Fruit fly (Drosophila melanogaster) whole organism, embryonic: ENCODE measurements around the gene CG8563.
A peak's percentile ranks its signal among the peaks of the same experiment; 100 is the strongest.

ENCODE experiments used
- Adf1 ChIP-seq: fragments of 200-800 bp; sonication (Bioruptor generic); IDR thresholded peaks from 2 replicates; pipeline ENCODE4 v1.3.6; 2022; ENCODE audit warnings: missing biosample characterization, missing genetic modification characterization
- CG10209 ChIP-seq: fragments of 200-800 bp; sonication (Bioruptor generic); optimal IDR thresholded peaks from 3 replicates; lab custom pipeline; 2017; ENCODE audit warnings: missing biosample characterization, mild to moderate bottlenecking, missing genetic modification characterization, missing genetic modification reagents
- CG10274 ChIP-seq: fragments of 200-800 bp; sonication (Bioruptor generic); optimal IDR thresholded peaks from 3 replicates; lab custom pipeline; 2017; ENCODE audit warnings: missing biosample characterization, mild to moderate bottlenecking, missing genetic modification characterization
- CG10462 ChIP-seq: fragments of 200-800 bp; sonication (Bioruptor generic); optimal IDR thresholded peaks from 2 replicates; lab custom pipeline; 2016; ENCODE audit warnings: missing biosample characterization, missing genetic modification characterization
- CG10959 ChIP-seq: fragments of 200-800 bp; sonication (Bioruptor generic); IDR thresholded peaks from 2 replicates; pipeline ENCODE4 v1.3.6; 2022; ENCODE audit warnings: missing biosample characterization, missing genetic modification characterization
- CG11504 ChIP-seq: fragments of 200-800 bp; sonication (Bioruptor generic); optimal IDR thresholded peaks from 3 replicates; lab custom pipeline; 2019; ENCODE audit warnings: missing biosample characterization, mild to moderate bottlenecking, missing genetic modification characterization, moderate library complexity
- CG12219 ChIP-seq: fragments of 200-800 bp; sonication (Bioruptor generic); optimal IDR thresholded peaks from 3 replicates; lab custom pipeline; 2018; ENCODE audit warnings: missing biosample characterization, mild to moderate bottlenecking, missing genetic modification characterization
- CG14667 ChIP-seq: fragments of 200-800 bp; sonication (Bioruptor generic); IDR thresholded peaks from 2 replicates; pipeline ENCODE4 v1.3.6; 2022; ENCODE audit warnings: missing biosample characterization, missing genetic modification characterization
- CG1529 ChIP-seq: fragments of 200-800 bp; sonication (Bioruptor generic); optimal IDR thresholded peaks from 3 replicates; lab custom pipeline; 2018; ENCODE audit warnings: missing biosample characterization, missing genetic modification characterization
- CG15514 ChIP-seq: fragments of 200-800 bp; sonication (Bioruptor generic); optimal IDR thresholded peaks from 3 replicates; lab custom pipeline; 2017; ENCODE audit warnings: missing biosample characterization, missing genetic modification characterization, mild to moderate bottlenecking, moderate library complexity, missing genetic modification reagents
- CG17361 ChIP-seq: fragments of 200-800 bp; sonication (Bioruptor generic); IDR thresholded peaks from 3 replicates; pipeline ENCODE4 v1.3.6; 2022; ENCODE audit warnings: missing biosample characterization, missing genetic modification characterization
- CG3995 ChIP-seq: fragments of 200-800 bp; sonication (Bioruptor generic); optimal IDR thresholded peaks from 3 replicates; lab custom pipeline; 2016; ENCODE audit warnings: missing biosample characterization, missing genetic modification characterization
- CG4404 ChIP-seq: fragments of 200-800 bp; sonication (Bioruptor generic); IDR thresholded peaks from 2 replicates; pipeline ENCODE4 v1.3.6; 2022; ENCODE audit warnings: missing biosample characterization, missing genetic modification characterization
- CG4424 ChIP-seq: fragments of 200-800 bp; sonication (Bioruptor generic); optimal IDR thresholded peaks from 3 replicates; lab custom pipeline; 2016; ENCODE audit warnings: missing biosample characterization, missing genetic modification characterization
- CG4820 ChIP-seq: fragments of 200-800 bp; sonication (Bioruptor generic); optimal IDR thresholded peaks from 3 replicates; lab custom pipeline; 2016; ENCODE audit warnings: missing biosample characterization, missing genetic modification characterization
- CG6272 ChIP-seq: fragments of 200-800 bp; sonication (Bioruptor generic); IDR thresholded peaks from 2 replicates; pipeline ENCODE4 v1.3.6; 2022; ENCODE audit warnings: missing biosample characterization, missing genetic modification characterization
- CG7372 ChIP-seq: fragments of 200-800 bp; sonication (Bioruptor generic); IDR thresholded peaks from 2 replicates; pipeline ENCODE4 v1.3.6; 2022; ENCODE audit warnings: missing biosample characterization, missing genetic modification characterization
- CG7987 ChIP-seq: fragments of 200-800 bp; sonication (Bioruptor generic); optimal IDR thresholded peaks from 2 replicates; lab custom pipeline; 2018; ENCODE audit warnings: missing biosample characterization, mild to moderate bottlenecking, missing genetic modification characterization, moderate library complexity
- CG8359 ChIP-seq: fragments of 200-800 bp; sonication (Bioruptor generic); optimal IDR thresholded peaks from 2 replicates; lab custom pipeline; 2017; ENCODE audit warnings: missing biosample characterization, mild to moderate bottlenecking, missing genetic modification characterization, borderline replicate concordance
- CoRest ChIP-seq: fragments of 200-800 bp; sonication (Bioruptor generic); optimal IDR thresholded peaks from 3 replicates; lab custom pipeline; 2018; ENCODE audit warnings: missing biosample characterization, mild to moderate bottlenecking, missing genetic modification characterization, moderate library complexity
- CrebB ChIP-seq: fragments of 200-800 bp; sonication (Bioruptor generic); optimal IDR thresholded peaks from 3 replicates; lab custom pipeline; 2018; ENCODE audit warnings: missing biosample characterization, mild to moderate bottlenecking, missing genetic modification characterization
- D19A ChIP-seq: fragments of 200-800 bp; optimal IDR thresholded peaks from 3 replicates; lab custom pipeline; 2019; ENCODE audit warnings: missing biosample characterization, mild to moderate bottlenecking, missing genetic modification characterization, moderate library complexity
- Dp ChIP-seq: fragments of 200-800 bp; sonication (Bioruptor generic); optimal IDR thresholded peaks from 2 replicates; lab custom pipeline; 2018; ENCODE audit warnings: missing biosample characterization, mild to moderate bottlenecking, missing genetic modification characterization, moderate library complexity
- E2f2 ChIP-seq: fragments of 200-800 bp; sonication (Bioruptor generic); IDR thresholded peaks from 2 replicates; pipeline ENCODE4 v1.3.6; 2022; ENCODE audit warnings: missing biosample characterization, missing genetic modification characterization
- HLH3B ChIP-seq: fragments of 200-800 bp; sonication (Bioruptor generic); IDR thresholded peaks from 2 replicates; pipeline ENCODE4 v1.3.6; 2022; ENCODE audit warnings: missing biosample characterization, missing genetic modification characterization
- HLH4C ChIP-seq: fragments of 200-800 bp; sonication (Bioruptor generic); IDR thresholded peaks from 3 replicates; pipeline ENCODE4 v1.3.6; 2022; ENCODE audit warnings: missing biosample characterization, missing genetic modification characterization; ENCODE audit not compliant: partially characterized antibody
- Jarid2 ChIP-seq: fragments of 200-800 bp; sonication (Bioruptor generic); optimal IDR thresholded peaks from 3 replicates; lab custom pipeline; 2017; ENCODE audit warnings: mild to moderate bottlenecking, missing biosample characterization, missing genetic modification reagents, missing genetic modification characterization
- Mad ChIP-seq: fragments of 200-800 bp; sonication (Bioruptor generic); optimal IDR thresholded peaks from 2 replicates; lab custom pipeline; 2016; ENCODE audit warnings: missing biosample characterization, missing genetic modification characterization
- NC2β ChIP-seq: fragments of 200-800 bp; sonication (Bioruptor generic); optimal IDR thresholded peaks from 2 replicates; lab custom pipeline; 2016; ENCODE audit warnings: missing biosample characterization, missing genetic modification characterization
- NFAT ChIP-seq: fragments of 200-800 bp; sonication (Bioruptor generic); IDR thresholded peaks from 2 replicates; pipeline ENCODE4 v1.3.6; 2022; ENCODE audit warnings: missing biosample characterization, missing genetic modification characterization
- TFAM ChIP-seq: fragments of 200-800 bp; sonication (Bioruptor generic); optimal IDR thresholded peaks from 2 replicates; lab custom pipeline; 2017; ENCODE audit warnings: missing biosample characterization, missing genetic modification characterization, inconsistent platforms
- Trl ChIP-seq, 3 experiments: fragments of >200 bp in 2 of 3; fragments of 200-800 bp in 1 of 3; sonication (Bioruptor generic) in 1 of 3; optimal IDR thresholded peaks; 2 replicates in 1 of 3; 3 replicates in 2 of 3; lab custom pipeline; 2016 to 2017; ENCODE audit warnings: missing biosample characterization in 1 of 3, missing genetic modification characterization in 1 of 3
- ato ChIP-seq: fragments of 200-800 bp; sonication (Bioruptor generic); IDR thresholded peaks from 2 replicates; pipeline ENCODE4 v1.3.6; 2022; ENCODE audit warnings: missing biosample characterization, missing genetic modification characterization; ENCODE audit not compliant: partially characterized antibody
- chif ChIP-seq, 2 experiments: fragments of 200-800 bp; sonication (Bioruptor generic); optimal IDR thresholded peaks; 3 replicates each; lab custom pipeline; 2016; ENCODE audit warnings: missing biosample characterization in 2 of 2, missing genetic modification characterization in 2 of 2
- chn ChIP-seq: fragments of 200-800 bp; sonication (Bioruptor generic); optimal IDR thresholded peaks from 2 replicates; lab custom pipeline; 2016; ENCODE audit warnings: missing biosample characterization, missing genetic modification characterization
- crc ChIP-seq: fragments of 200-800 bp; sonication (Bioruptor generic); optimal IDR thresholded peaks from 2 replicates; lab custom pipeline; 2016; ENCODE audit warnings: missing biosample characterization, missing genetic modification characterization
- dm ChIP-seq: fragments of 200-800 bp; sonication (Bioruptor generic); optimal IDR thresholded peaks from 3 replicates; lab custom pipeline; 2016; ENCODE audit warnings: missing biosample characterization, missing genetic modification characterization
- dysf ChIP-seq: fragments of 200-800 bp; sonication (Bioruptor generic); IDR thresholded peaks from 3 replicates; pipeline ENCODE4 v1.3.6; 2022; ENCODE audit warnings: missing biosample characterization, missing genetic modification characterization
- fd96Cb ChIP-seq: fragments of 200-800 bp; sonication (Bioruptor generic); optimal IDR thresholded peaks from 2 replicates; lab custom pipeline; 2018; ENCODE audit warnings: missing biosample characterization, mild to moderate bottlenecking, missing genetic modification characterization, moderate library complexity
- fru ChIP-seq: fragments of >200 bp; optimal IDR thresholded peaks from 2 replicates; lab custom pipeline; 2017
- fu2 ChIP-seq: fragments of 200-800 bp; sonication (Bioruptor generic); optimal IDR thresholded peaks from 2 replicates; lab custom pipeline; 2016; ENCODE audit warnings: missing biosample characterization, missing genetic modification characterization
- jing ChIP-seq: fragments of 200-800 bp; sonication (Bioruptor generic); optimal IDR thresholded peaks from 2 replicates; lab custom pipeline; 2018; ENCODE audit warnings: missing biosample characterization, mild to moderate bottlenecking, missing genetic modification characterization
- jumu ChIP-seq: fragments of 200-800 bp; sonication (Bioruptor generic); optimal IDR thresholded peaks from 3 replicates; lab custom pipeline; 2016; ENCODE audit warnings: missing biosample characterization, missing genetic modification characterization
- klu ChIP-seq: fragments of 200-800 bp; sonication (Bioruptor generic); IDR thresholded peaks from 2 replicates; pipeline ENCODE4 v1.3.6; 2022; ENCODE audit warnings: missing biosample characterization, missing genetic modification characterization
- oc ChIP-seq: fragments of 200-800 bp; sonication (Bioruptor generic); optimal IDR thresholded peaks from 2 replicates; lab custom pipeline; 2018; ENCODE audit warnings: missing biosample characterization, mild to moderate bottlenecking, missing genetic modification characterization, moderate library complexity
- sim ChIP-seq: fragments of 200-800 bp; sonication (Bioruptor generic); IDR thresholded peaks from 2 replicates; pipeline ENCODE4 v1.3.6; 2022; ENCODE audit warnings: missing biosample characterization, missing genetic modification characterization
- tin ChIP-seq: fragments of 200-800 bp; sonication (Bioruptor generic); optimal IDR thresholded peaks from 3 replicates; lab custom pipeline; 2016; ENCODE audit warnings: missing biosample characterization, missing genetic modification characterization
- toy ChIP-seq: fragments of 200-800 bp; sonication (Bioruptor generic); IDR thresholded peaks from 2 replicates; pipeline ENCODE4 v1.3.6; 2022; ENCODE audit warnings: missing biosample characterization, missing genetic modification characterization
- trh ChIP-seq: fragments of 200-800 bp; sonication (Bioruptor generic); optimal IDR thresholded peaks from 2 replicates; lab custom pipeline; 2016; ENCODE audit warnings: missing biosample characterization, missing genetic modification characterization
- twi ChIP-seq: fragments of 200-800 bp; optimal IDR thresholded peaks from 2 replicates; lab custom pipeline; 2019; ENCODE audit warnings: missing biosample characterization, mild to moderate bottlenecking, missing genetic modification characterization, moderate library complexity
- wor ChIP-seq: fragments of 200-800 bp; sonication (Bioruptor generic); IDR thresholded peaks from 2 replicates; pipeline ENCODE4 v1.3.6; 2022; ENCODE audit warnings: missing biosample characterization, missing genetic modification characterization

CG8563 gene

DNA sequence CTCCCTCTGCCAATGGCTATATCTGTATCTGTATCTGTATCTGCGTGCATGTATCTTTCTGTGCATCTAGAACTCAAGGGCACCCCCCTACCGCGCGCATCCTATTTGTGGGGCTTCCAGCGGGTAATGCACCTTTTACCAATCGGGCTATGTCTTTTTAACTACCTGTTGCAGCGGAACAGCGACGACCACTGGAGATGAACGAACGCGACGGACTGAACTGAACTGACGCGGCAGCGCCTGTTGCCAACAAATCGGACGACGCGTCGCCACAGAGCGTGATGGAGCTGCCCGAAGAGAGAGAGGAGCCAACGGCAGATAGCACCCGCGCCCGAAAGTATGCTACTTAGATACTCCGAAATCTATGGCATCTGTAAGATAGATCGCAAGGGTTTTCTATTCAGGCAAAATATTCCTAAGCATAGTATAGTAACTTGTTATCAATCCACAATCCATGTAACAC is 45.5 kb upstream of the CG8563 start, which contains the start of gene Cln7 (continued):
- TF ChIP-seq Jarid2 (GFP tag; lab: Kevin White, UChicago) (peak; percentile 92), ato (GFP tag; lab: Robert Waterston, UW) (peak; percentile 41; the same call in 1 of the 2 replicates), dysf (no peak; the same call in 2 of the 3 replicates), dm (GFP tag; lab: Kevin White, UChicago) (no peak), CG6272 (GFP tag; lab: Robert Waterston, UW) (0 out of 2 replicates have a peak, but pooled peaks have one; percentile 10), Adf1 (peak; percentile 85), NFAT (GFP tag; lab: Robert Waterston, UW) (peak; percentile 50; the same call in 1 of the 2 replicates), E2f2 (GFP tag; lab: Robert Waterston, UW) (peak; percentile 42; the same call in 1 of the 2 replicates), CG7987 (GFP tag; lab: Kevin White, UChicago) (peak; percentile 53), HLH3B (GFP tag; lab: Robert Waterston, UW) (peak; percentile 49; the same call in 1 of the 2 replicates), CG12219 (GFP tag; lab: Kevin White, UChicago) (peak; percentile 16), Mad (GFP tag; lab: Kevin White, UChicago) (no peak), fru (lab: Kevin White, UChicago) (no peak), NC2β (no peak), jumu (peak; percentile 14), klu (no peak), twi (tag; lab: Kevin White, UChicago) (no peak), wor (no peak), CG8359 (peak; percentile 2), CG4820 (GFP tag; lab: Kevin White, UChicago) (no peak), Dp (GFP tag; lab: Kevin White, UChicago) (no peak), chif (GFP tag; optimal IDR thresholded peaks at IDR 0.05; lab: Kevin White, UChicago) (no peak), sim (GFP tag; lab: Robert Waterston, UW) (peak; percentile 49; the same call in 1 of the 2 replicates), CG14667 (GFP tag; lab: Robert Waterston, UW) (no peak), CrebB (peak; percentile 63), CG3995 (GFP tag; lab: Kevin White, UChicago) (no peak), oc (tag; lab: Kevin White, UChicago) (no peak), CG10462 (no peak), CG17361 (GFP tag; lab: Robert Waterston, UW) (no peak), D19A (tag; lab: Kevin White, UChicago) (peak; percentile 28), tin (GFP tag; lab: Kevin White, UChicago) (no peak), CG10959 (GFP tag; lab: Robert Waterston, UW) (no peak), CG10209 (GFP tag; lab: Kevin White, UChicago) (no peak), HLH4C (GFP tag; lab: Robert Waterston, UW) (peak; percentile 43; the same call in 2 of the 3 replicates), CG4424 (GFP tag; lab: Kevin White, UChicago) (no peak), crc (GFP tag; lab: Kevin White, UChicago) (no peak), Trl (optimal IDR thresholded peaks at IDR 0.05; lab: Kevin White, UChicago) (peak; percentile 62 to 70), Trl (GFP tag; optimal IDR thresholded peaks at IDR 0.05; lab: Kevin White, UChicago) (peak; percentile 19), TFAM (no peak), CG10274 (GFP tag; lab: Kevin White, UChicago) (no peak), CG11504 (tag; lab: Kevin White, UChicago) (no peak), toy (GFP tag; lab: Robert Waterston, UW) (no peak), CoRest (tag; lab: Kevin White, UChicago) (no peak), trh (GFP tag; lab: Kevin White, UChicago) (no peak), CG7372 (no peak), CG1529 (GFP tag; lab: Kevin White, UChicago) (no peak), jing (GFP tag; lab: Kevin White, UChicago) (no peak), CG15514 (GFP tag; lab: Kevin White, UChicago) (peak; percentile 51), fu2 (GFP tag; lab: Kevin White, UChicago) (no peak), chn (GFP tag; lab: Kevin White, UChicago) (peak; percentile 34), fd96Cb (no peak), CG4404 (GFP tag; lab: Robert Waterston, UW) (no peak)
